Fruit fly (Drosophila melanogaster): ENCODE data around the gene Lectin-galC1.

Gene Lectin-galC1

dm6 chr2L:19398317-19399234 lies 18.7 kb upstream of the Lectin-galC1 start, which contains the start of gene CG17544 (continued):
- TF ChIP-seq cato (GFP tag; optimal IDR thresholded peaks at IDR 0.05; ENCODE audit: borderline replicate concordance), result peak; percentile 52
- TF ChIP-seq ttk (GFP tag; IDR thresholded peaks at IDR 0.05), result peak; percentile 79
- no peak for TF ChIP-seq tll (GFP tag; optimal IDR thresholded peaks at IDR 0.05)
- TF ChIP-seq ftz-f1 (GFP tag; optimal IDR thresholded peaks at IDR 0.05), result peak; percentile 95
- peak; percentile 56; the same call in 1 of the 2 replicates for TF ChIP-seq sob (GFP tag; IDR thresholded peaks at IDR 0.05)
- 0 out of 3 replicates have a peak, but pooled peaks have one; percentile 52 for TF ChIP-seq Mrtf (GFP tag; IDR thresholded peaks at IDR 0.05)
- TF ChIP-seq D (optimal IDR thresholded peaks at IDR 0.05), result no peak
- TF ChIP-seq D (GFP tag; optimal IDR thresholded peaks at IDR 0.05), result peak; percentile 83
- peak; percentile 50; the same call in 1 of the 3 replicates for TF ChIP-seq CG11093 (GFP tag; IDR thresholded peaks at IDR 0.05)
- peak; percentile 59 for TF ChIP-seq Fer2 (tag; optimal IDR thresholded peaks at IDR 0.05)
- TF ChIP-seq CG7745 (tag; optimal IDR thresholded peaks at IDR 0.05), result no peak
- peak; percentile 99 for TF ChIP-seq crol (GFP tag; IDR thresholded peaks at IDR 0.05)
- TF ChIP-seq CG17568 (GFP tag; optimal IDR thresholded peaks at IDR 0.05), result no peak
- TF ChIP-seq ERR (GFP tag; optimal IDR thresholded peaks at IDR 0.05), result peak; percentile 40
- TF ChIP-seq CG17361 (GFP tag; IDR thresholded peaks at IDR 0.05), result peak; percentile 87
- no peak for TF ChIP-seq CG1792 (GFP tag; optimal IDR thresholded peaks at IDR 0.05)
- TF ChIP-seq grn (GFP tag; optimal IDR thresholded peaks at IDR 0.05), result no peak
- peak; percentile 5 for TF ChIP-seq vfl (GFP tag; optimal IDR thresholded peaks at IDR 0.05)
- TF ChIP-seq zfh2 (GFP tag; optimal IDR thresholded peaks at IDR 0.05), result peak; percentile 58
- TF ChIP-seq Poxn (GFP tag; IDR thresholded peaks at IDR 0.05), result 0 out of 2 replicates have a peak, but pooled peaks have one; percentile 51
- peak; percentile 66 for TF ChIP-seq Usf (GFP tag; optimal IDR thresholded peaks at IDR 0.05)
- no peak for TF ChIP-seq CG15073 (GFP tag; optimal IDR thresholded peaks at IDR 0.05)
- no peak for TF ChIP-seq chn (GFP tag; optimal IDR thresholded peaks at IDR 0.05)
- peak; percentile 70 for TF ChIP-seq CG9215 (GFP tag; IDR thresholded peaks at IDR 0.05)
- TF ChIP-seq CG13123 (GFP tag; optimal IDR thresholded peaks at IDR 0.05), result peak; percentile 23
- no peak for TF ChIP-seq CG10959 (GFP tag; IDR thresholded peaks at IDR 0.05)
- peak; percentile 40 for TF ChIP-seq sqz (GFP tag; optimal IDR thresholded peaks at IDR 0.05)
- TF ChIP-seq CG4360 (GFP tag; IDR thresholded peaks at IDR 0.05), result peak; percentile 30; the same call in 1 of the 2 replicates
- TF ChIP-seq Hsf (GFP tag; optimal IDR thresholded peaks at IDR 0.05), result peak; percentile 26
- no peak for TF ChIP-seq sc (optimal IDR thresholded peaks at IDR 0.05)
- peak; percentile 78 for TF ChIP-seq sc (GFP tag; optimal IDR thresholded peaks at IDR 0.05)
- peak; percentile 56 for TF ChIP-seq CG10274 (GFP tag; optimal IDR thresholded peaks at IDR 0.05)
- peak; percentile 32 for TF ChIP-seq MTF-1 (GFP tag; optimal IDR thresholded peaks at IDR 0.05; ENCODE audit: borderline replicate concordance)
- TF ChIP-seq CG4730 (GFP tag; IDR thresholded peaks at IDR 0.05), result no peak; the same call in none of the 2 replicates
- no peak for TF ChIP-seq Camta (GFP tag; optimal IDR thresholded peaks at IDR 0.05)
- TF ChIP-seq gcm (GFP tag; optimal IDR thresholded peaks at IDR 0.05), result peak; percentile 87
- 0 out of 3 replicates have a peak, but pooled peaks have one; percentile 64 for TF ChIP-seq CG11695 (GFP tag; IDR thresholded peaks at IDR 0.05)
- peak; percentile 28 for TF ChIP-seq salm (tag; optimal IDR thresholded peaks at IDR 0.05)
- TF ChIP-seq CG13287 (GFP tag; IDR thresholded peaks at IDR 0.05; ENCODE audit: partially characterized antibody), result peak; percentile 49; the same call in 1 of the 2 replicates
- TF ChIP-seq TFAM (GFP tag; optimal IDR thresholded peaks at IDR 0.05), result no peak
- peak; percentile 66 for TF ChIP-seq CG6654 (GFP tag; optimal IDR thresholded peaks at IDR 0.05)
- no peak for TF ChIP-seq sim (GFP tag; IDR thresholded peaks at IDR 0.05)
- no peak for TF ChIP-seq Dip2 (GFP tag; IDR thresholded peaks at IDR 0.05)
- peak; percentile 33 for TF ChIP-seq CG3065 (GFP tag; optimal IDR thresholded peaks at IDR 0.05)
- peak; percentile 83 for TF ChIP-seq CG14710 (tag; optimal IDR thresholded peaks at IDR 0.05)
- TF ChIP-seq CG2120 (GFP tag; optimal IDR thresholded peaks at IDR 0.05), result peak; percentile 68
- TF ChIP-seq CG18599 (GFP tag; optimal IDR thresholded peaks at IDR 0.05), result peak; percentile 94
- TF ChIP-seq dimm (GFP tag; IDR thresholded peaks at IDR 0.05), result no peak
- no peak for TF ChIP-seq Doc2 (GFP tag; IDR thresholded peaks at IDR 0.05)

Data from whole organism, embryonic.